Worm (Caenorhabditis elegans) whole organism, early embryonic: ENCODE measurements around the gene chil-23.

Source experiments
- B0310.2 ChIP-seq: sonication (generic microtip); optimal IDR thresholded peaks from 2 replicates; lab custom pipeline; 2016; ENCODE audit warnings: mild to moderate bottlenecking, missing genetic modification characterization, missing compliant biosample characterization
- F13C5.2 ChIP-seq: sonication (generic microtip); optimal IDR thresholded peaks from 2 replicates; lab custom pipeline; 2017; ENCODE audit warnings: mild to moderate bottlenecking, missing genetic modification characterization, inconsistent platforms, missing compliant biosample characterization
- aly-1 ChIP-seq: sonication (generic microtip); optimal IDR thresholded peaks from 2 replicates; lab custom pipeline; 2016; ENCODE audit warnings: missing genetic modification characterization, missing compliant biosample characterization
- ama-1 ChIP-seq: fragments of 150-350 bp; optimal IDR thresholded peaks from 2 replicates; lab custom pipeline; 2014
- ceh-13 ChIP-seq: fragments of 200-800 bp; sonication (Bioruptor generic); optimal IDR thresholded peaks from 2 replicates; lab custom pipeline; 2018; ENCODE audit warnings: mild to moderate bottlenecking, missing genetic modification characterization, missing compliant biosample characterization
- ceh-36 ChIP-seq: sonication (generic microtip); optimal IDR thresholded peaks from 2 replicates; lab custom pipeline; 2016; ENCODE audit warnings: missing genetic modification characterization, inconsistent platforms, missing compliant biosample characterization
- ets-7 ChIP-seq: sonication (generic microtip); optimal IDR thresholded peaks from 2 replicates; lab custom pipeline; 2016; ENCODE audit warnings: missing genotype, missing genetic modification characterization, missing compliant biosample characterization
- flt-1 ChIP-seq: fragments of 200-800 bp; sonication (Bioruptor generic); IDR thresholded peaks from 2 replicates; pipeline ENCODE4 v1.3.6; 2022; ENCODE audit warnings: missing genetic modification characterization, missing compliant biosample characterization
- hmbx-1 ChIP-seq: sonication (generic microtip); optimal IDR thresholded peaks from 2 replicates; lab custom pipeline; 2016; ENCODE audit warnings: mild to moderate bottlenecking, missing genetic modification characterization, missing compliant biosample characterization
- hmg-4 ChIP-seq: fragments of 200-800 bp; sonication (Bioruptor generic); optimal IDR thresholded peaks from 2 replicates; lab custom pipeline; 2018; ENCODE audit warnings: mild to moderate bottlenecking, missing genetic modification characterization, missing compliant biosample characterization
- hnd-1 ChIP-seq: sonication (generic microtip); optimal IDR thresholded peaks from 2 replicates; lab custom pipeline; 2016; ENCODE audit warnings: missing genetic modification characterization, missing compliant biosample characterization
- pes-1 ChIP-seq: fragments of 200-800 bp; sonication (Bioruptor generic); IDR thresholded peaks from 2 replicates; pipeline ENCODE4 v1.3.6; 2022; ENCODE audit warnings: missing genetic modification reagents, missing genetic modification characterization, missing compliant biosample characterization
- scrt-1 ChIP-seq: fragments of 200-800 bp; sonication (Bioruptor generic); IDR thresholded peaks from 2 replicates; pipeline ENCODE4 v1.3.6; 2022; ENCODE audit warnings: missing genetic modification characterization, missing compliant biosample characterization
- sea-1 ChIP-seq: fragments of 200-800 bp; sonication (Bioruptor generic); conservative IDR thresholded peaks from 2 replicates; pipeline ENCODE4 v1.3.6; 2022; ENCODE audit warnings: missing genetic modification characterization, missing compliant biosample characterization
- tbx-11 ChIP-seq: fragments of 200-800 bp; sonication (Bioruptor generic); IDR thresholded peaks from 2 replicates; pipeline ENCODE4 v1.3.6; 2022; ENCODE audit warnings: missing genetic modification characterization, missing compliant biosample characterization
- tbx-37 ChIP-seq: fragments of 200-800 bp; sonication (Bioruptor generic); conservative IDR thresholded peaks from 2 replicates; pipeline ENCODE4 v1.3.6; 2022; ENCODE audit warnings: missing genetic modification reagents, missing genetic modification characterization, missing compliant biosample characterization
- tra-4 ChIP-seq: sonication (generic microtip); optimal IDR thresholded peaks from 2 replicates; lab custom pipeline; 2017; ENCODE audit warnings: missing genetic modification characterization, missing compliant biosample characterization

The chil-23 gene

ce11 chrII:9468414-9468813 is at the start of gene chil-23:
chil-23 (minus strand) TSS chrII:9468611.
- TF ChIP-seq aly-1 (tag; lab: Kevin White, UChicago) (no peak), ceh-36 (tag; lab: Kevin White, UChicago) (no peak), pes-1 (no peak), ets-7 (tag; lab: Kevin White, UChicago) (no peak), flt-1 (no peak), hnd-1 (tag; lab: Kevin White, UChicago) (no peak), tbx-11 (GFP tag; lab: Robert Waterston, UW) (no peak), hmbx-1 (tag; lab: Kevin White, UChicago) (no peak), hmg-4 (no peak), ceh-13 (no peak), F13C5.2 (tag; lab: Kevin White, UChicago) (no peak)

ce11 chrII:9516836-9517235 is 48.4 kb upstream of the chil-23 start, which contains the start of gene gcy-1:
gcy-1 (minus strand) TSS chrII:9516936.
- TF ChIP-seq tbx-37 (GFP tag; lab: Robert Waterston, UW) (no peak), hmg-4 (no peak), flt-1 (no peak), tbx-11 (GFP tag; lab: Robert Waterston, UW) (no peak), ceh-36 (tag; lab: Kevin White, UChicago) (no peak), ceh-13 (no peak), hnd-1 (tag; lab: Kevin White, UChicago) (no peak), F13C5.2 (tag; lab: Kevin White, UChicago) (no peak), pes-1 (no peak), aly-1 (tag; lab: Kevin White, UChicago) (no peak), hmbx-1 (tag; lab: Kevin White, UChicago) (no peak), ama-1 (no peak), scrt-1 (GFP tag; lab: Robert Waterston, UW) (no peak), sea-1 (GFP tag; lab: Robert Waterston, UW) (no peak)

ce11 chrII:9507181-9507580 is 38.8 kb upstream of the chil-23 start, which contains the start of gene gcy-3:
gcy-3 (minus strand) TSS chrII:9507281.
- TF ChIP-seq hmg-4 (no peak), hmbx-1 (tag; lab: Kevin White, UChicago) (no peak), ceh-13 (no peak), pes-1 (no peak), ceh-36 (tag; lab: Kevin White, UChicago) (no peak), F13C5.2 (tag; lab: Kevin White, UChicago) (no peak), tbx-11 (GFP tag; lab: Robert Waterston, UW) (no peak), tra-4 (no peak), flt-1 (no peak), tbx-37 (GFP tag; lab: Robert Waterston, UW) (no peak), B0310.2 (tag; lab: Kevin White, UChicago) (no peak), aly-1 (tag; lab: Kevin White, UChicago) (no peak), ets-7 (tag; lab: Kevin White, UChicago) (no peak), hnd-1 (tag; lab: Kevin White, UChicago) (no peak), sea-1 (GFP tag; lab: Robert Waterston, UW) (no peak), scrt-1 (GFP tag; lab: Robert Waterston, UW) (no peak), ama-1 (no peak)

ce11 chrII:9501955-9502354 is 33.5 kb upstream of the chil-23 start:
- TF ChIP-seq pes-1 (no peak), flt-1 (no peak)

- TF ChIP-seq tbx-37 (GFP tag; lab: Robert Waterston, UW), result no peak
- TF ChIP-seq hnd-1 (tag; lab: Kevin White, UChicago), result no peak
- TF ChIP-seq scrt-1 (GFP tag; lab: Robert Waterston, UW), result no peak
- no peak for TF ChIP-seq tbx-11 (GFP tag; lab: Robert Waterston, UW)
- TF ChIP-seq flt-1, result no peak
- TF ChIP-seq tra-4, result no peak
- TF ChIP-seq ama-1, result no peak
- TF ChIP-seq ceh-13, result no peak
Measured at ce11 chrII:9500926-9501325, 32.5 kb upstream of the chil-23 start.

ce11 chrII:9498589-9498988 is 30.2 kb upstream of the chil-23 start:
- TF ChIP-seq F13C5.2 (tag; lab: Kevin White, UChicago) (no peak), tbx-37 (GFP tag; lab: Robert Waterston, UW) (no peak), aly-1 (tag; lab: Kevin White, UChicago) (no peak), ceh-13 (no peak), flt-1 (no peak), hmg-4 (no peak)

- TF ChIP-seq tra-4 (no peak), hmg-4 (no peak), tbx-37 (GFP tag; lab: Robert Waterston, UW) (no peak), ets-7 (tag; lab: Kevin White, UChicago) (no peak), aly-1 (tag; lab: Kevin White, UChicago) (no peak), ceh-13 (no peak), ama-1 (no peak), hmbx-1 (tag; lab: Kevin White, UChicago) (no peak), F13C5.2 (tag; lab: Kevin White, UChicago) (no peak), scrt-1 (GFP tag; lab: Robert Waterston, UW) (no peak), hnd-1 (tag; lab: Kevin White, UChicago) (no peak), sea-1 (GFP tag; lab: Robert Waterston, UW) (no peak)
Measured at ce11 chrII:9497309-9497708, 28.9 kb upstream of the chil-23 start.

ce11 chrII:9493242-9494058 is 25.0 kb upstream of the chil-23 start:
- no peak for TF ChIP-seq B0310.2 (tag; lab: Kevin White, UChicago)
- no peak for TF ChIP-seq hnd-1 (tag; lab: Kevin White, UChicago)
- no peak for TF ChIP-seq tbx-37 (GFP tag; lab: Robert Waterston, UW)
- TF ChIP-seq ama-1, result no peak
- no peak for TF ChIP-seq ceh-36 (tag; lab: Kevin White, UChicago)
- no peak for TF ChIP-seq pes-1
- no peak for TF ChIP-seq F13C5.2 (tag; lab: Kevin White, UChicago)
- no peak for TF ChIP-seq tra-4
- no peak for TF ChIP-seq tbx-11 (GFP tag; lab: Robert Waterston, UW)
- no peak for TF ChIP-seq hmg-4
- no peak for TF ChIP-seq scrt-1 (GFP tag; lab: Robert Waterston, UW)
- TF ChIP-seq sea-1 (GFP tag; lab: Robert Waterston, UW), result no peak
